Fruit fly (Drosophila melanogaster) whole organism, embryonic: ENCODE data around the gene brm.

Source experiments
- Adf1 ChIP-seq: fragments of 200-800 bp; sonication (Bioruptor generic); IDR thresholded peaks from 2 replicates; pipeline ENCODE4 v1.3.6; 2022; ENCODE audit warnings: missing biosample characterization, missing genetic modification characterization
- Antp ChIP-seq: fragments of 200-800 bp; sonication (Bioruptor generic); optimal IDR thresholded peaks from 3 replicates; lab custom pipeline; 2016; ENCODE audit warnings: missing biosample characterization, missing genetic modification characterization
- CG10565 ChIP-seq: fragments of 200-800 bp; sonication (Bioruptor generic); optimal IDR thresholded peaks from 3 replicates; lab custom pipeline; 2016; ENCODE audit warnings: missing biosample characterization, mild to moderate bottlenecking, missing genetic modification characterization
- CG10959 ChIP-seq: fragments of 200-800 bp; sonication (Bioruptor generic); IDR thresholded peaks from 2 replicates; pipeline ENCODE4 v1.3.6; 2022; ENCODE audit warnings: missing biosample characterization, missing genetic modification characterization
- CG11695 ChIP-seq: fragments of 200-800 bp; sonication (Bioruptor generic); IDR thresholded peaks from 3 replicates; pipeline ENCODE4 v1.3.6; 2022; ENCODE audit warnings: missing biosample characterization, missing genetic modification characterization
- CG12104 ChIP-seq: fragments of 200-800 bp; sonication (Bioruptor generic); optimal IDR thresholded peaks from 3 replicates; lab custom pipeline; 2016; ENCODE audit warnings: missing biosample characterization, missing genetic modification characterization
- CG13123 ChIP-seq: fragments of 200-800 bp; sonication (Bioruptor generic); optimal IDR thresholded peaks from 2 replicates; lab custom pipeline; 2016; ENCODE audit warnings: missing biosample characterization, missing genetic modification characterization
- CG13894 ChIP-seq: fragments of 200-800 bp; sonication (Bioruptor generic); optimal IDR thresholded peaks from 3 replicates; lab custom pipeline; 2018; ENCODE audit warnings: missing biosample characterization, mild to moderate bottlenecking, missing genetic modification characterization, moderate library complexity
- CG1529 ChIP-seq: fragments of 200-800 bp; sonication (Bioruptor generic); optimal IDR thresholded peaks from 3 replicates; lab custom pipeline; 2018; ENCODE audit warnings: missing biosample characterization, missing genetic modification characterization
- CG17802 ChIP-seq: fragments of 200-800 bp; sonication (Bioruptor generic); optimal IDR thresholded peaks from 2 replicates; lab custom pipeline; 2018; ENCODE audit warnings: missing biosample characterization, mild to moderate bottlenecking, missing genetic modification characterization, moderate library complexity
- CG18619 ChIP-seq: fragments of 200-800 bp; sonication (Bioruptor generic); optimal IDR thresholded peaks from 3 replicates; lab custom pipeline; 2017; ENCODE audit warnings: missing biosample characterization, mild to moderate bottlenecking, missing genetic modification characterization
- CG2129 ChIP-seq: fragments of 200-800 bp; sonication (Bioruptor generic); IDR thresholded peaks from 2 replicates; pipeline ENCODE4 v1.3.6; 2022; ENCODE audit warnings: missing biosample characterization, missing genetic modification characterization; ENCODE audit not compliant: partially characterized antibody
- CG2199 ChIP-seq: fragments of 200-800 bp; sonication (Bioruptor generic); IDR thresholded peaks from 3 replicates; pipeline ENCODE4 v1.3.6; 2022; ENCODE audit warnings: missing biosample characterization, missing genetic modification characterization
- CG34376 ChIP-seq: fragments of 200-800 bp; sonication (Bioruptor generic); optimal IDR thresholded peaks from 2 replicates; lab custom pipeline; 2018; ENCODE audit warnings: missing biosample characterization, mild to moderate bottlenecking, missing genetic modification characterization
- CG4617 ChIP-seq: fragments of 200-800 bp; sonication (Bioruptor generic); optimal IDR thresholded peaks from 3 replicates; lab custom pipeline; 2016; ENCODE audit warnings: missing biosample characterization, missing genetic modification characterization, borderline replicate concordance
- CG6765 ChIP-seq: fragments of 200-800 bp; sonication (Bioruptor generic); optimal IDR thresholded peaks from 3 replicates; lab custom pipeline; 2017; ENCODE audit warnings: missing biosample characterization, mild to moderate bottlenecking, missing genetic modification characterization
- CG7963 ChIP-seq: fragments of 200-800 bp; sonication (Bioruptor generic); IDR thresholded peaks from 3 replicates; pipeline ENCODE4 v1.3.6; 2022; ENCODE audit warnings: missing biosample characterization, missing genetic modification characterization; ENCODE audit not compliant: partially characterized antibody
- CG9609 ChIP-seq: fragments of 200-800 bp; sonication (Bioruptor generic); optimal IDR thresholded peaks from 3 replicates; lab custom pipeline; 2016; ENCODE audit warnings: missing biosample characterization, missing genetic modification characterization
- CG9797 ChIP-seq: fragments of 200-800 bp; sonication (Bioruptor generic); optimal IDR thresholded peaks from 3 replicates; lab custom pipeline; 2018; ENCODE audit warnings: missing biosample characterization, mild to moderate bottlenecking, missing genetic modification characterization
- CG9817 ChIP-seq: fragments of 200-800 bp; sonication (Bioruptor generic); optimal IDR thresholded peaks from 2 replicates; lab custom pipeline; 2018; ENCODE audit warnings: missing biosample characterization, mild to moderate bottlenecking, missing genetic modification characterization, moderate library complexity
- CG9932 ChIP-seq: fragments of 200-800 bp; sonication (Bioruptor generic); IDR thresholded peaks from 2 replicates; pipeline ENCODE4 v1.3.6; 2022; ENCODE audit warnings: missing biosample characterization, missing genetic modification characterization
- CHES-1-like ChIP-seq: fragments of 200-800 bp; sonication (Bioruptor generic); optimal IDR thresholded peaks from 2 replicates; lab custom pipeline; 2016; ENCODE audit warnings: missing biosample characterization, missing genetic modification characterization
- Chrac-16 ChIP-seq: fragments of 200-800 bp; sonication (Bioruptor generic); optimal IDR thresholded peaks from 3 replicates; lab custom pipeline; 2016; ENCODE audit warnings: missing biosample characterization, missing genetic modification characterization
- Eip74EF ChIP-seq, 2 experiments: fragments of 200-800 bp in 1 of 2; fragments of >200 bp in 1 of 2; sonication (Bioruptor generic) in 1 of 2; optimal IDR thresholded peaks; 2 replicates each; lab custom pipeline; 2017 to 2019; ENCODE audit warnings: missing biosample characterization in 2 of 2, missing genetic modification characterization in 2 of 2, mild to moderate bottlenecking in 1 of 2, moderate library complexity in 1 of 2
- Fer1 ChIP-seq: fragments of 200-800 bp; sonication (Bioruptor generic); optimal IDR thresholded peaks from 2 replicates; lab custom pipeline; 2017; ENCODE audit warnings: missing biosample characterization, mild to moderate bottlenecking, missing genetic modification characterization
- HmgD ChIP-seq: fragments of 200-800 bp; sonication (Bioruptor generic); optimal IDR thresholded peaks from 3 replicates; lab custom pipeline; 2016; ENCODE audit warnings: missing biosample characterization, missing genetic modification characterization
- Max ChIP-seq: fragments of 200-800 bp; sonication (Bioruptor generic); optimal IDR thresholded peaks from 2 replicates; lab custom pipeline; 2016; ENCODE audit warnings: missing biosample characterization, mild to moderate bottlenecking, missing genetic modification characterization
- Nf-YA ChIP-seq: fragments of 200-800 bp; sonication (Bioruptor generic); IDR thresholded peaks from 2 replicates; pipeline ENCODE4 v1.3.6; 2022; ENCODE audit warnings: missing biosample characterization, missing genetic modification characterization
- Nf-YB ChIP-seq: fragments of 200-800 bp; sonication (Bioruptor generic); optimal IDR thresholded peaks from 3 replicates; lab custom pipeline; 2019; ENCODE audit warnings: missing biosample characterization, mild to moderate bottlenecking, missing genetic modification characterization, moderate library complexity
- Ptx1 ChIP-seq: fragments of 200-800 bp; sonication (Bioruptor generic); IDR thresholded peaks from 2 replicates; pipeline ENCODE4 v1.3.6; 2022; ENCODE audit warnings: missing biosample characterization, missing genetic modification characterization
- TFAM ChIP-seq: fragments of 200-800 bp; sonication (Bioruptor generic); optimal IDR thresholded peaks from 2 replicates; lab custom pipeline; 2017; ENCODE audit warnings: missing biosample characterization, missing genetic modification characterization, inconsistent platforms
- chinmo ChIP-seq: fragments of 200-800 bp; sonication (Bioruptor generic); IDR thresholded peaks from 4 replicates; pipeline ENCODE4 v1.3.6; 2022; ENCODE audit warnings: missing biosample characterization, missing genetic modification characterization; ENCODE audit not compliant: partially characterized antibody
- chn ChIP-seq: fragments of 200-800 bp; sonication (Bioruptor generic); optimal IDR thresholded peaks from 2 replicates; lab custom pipeline; 2016; ENCODE audit warnings: missing biosample characterization, missing genetic modification characterization
- crol ChIP-seq: fragments of 200-800 bp; sonication (Bioruptor generic); IDR thresholded peaks from 2 replicates; pipeline ENCODE4 v1.3.6; 2022; ENCODE audit warnings: missing biosample characterization, missing genetic modification characterization
- cwo ChIP-seq: fragments of 200-800 bp; sonication (Bioruptor generic); optimal IDR thresholded peaks from 3 replicates; lab custom pipeline; 2017; ENCODE audit warnings: missing biosample characterization, missing genetic modification characterization, mild to moderate bottlenecking, moderate library complexity, missing genetic modification reagents
- dpn ChIP-seq, 2 experiments: fragments of 200-800 bp; sonication (Bioruptor generic); optimal IDR thresholded peaks; 3 replicates each; lab custom pipeline; 2016; ENCODE audit warnings: missing biosample characterization in 2 of 2, missing genetic modification characterization in 2 of 2
- ems ChIP-seq: fragments of 200-800 bp; sonication (Bioruptor generic); optimal IDR thresholded peaks from 3 replicates; lab custom pipeline; 2016; ENCODE audit warnings: missing biosample characterization, missing genetic modification characterization
- fd96Cb ChIP-seq: fragments of 200-800 bp; sonication (Bioruptor generic); optimal IDR thresholded peaks from 2 replicates; lab custom pipeline; 2018; ENCODE audit warnings: missing biosample characterization, mild to moderate bottlenecking, missing genetic modification characterization, moderate library complexity
- grau ChIP-seq: fragments of 200-800 bp; optimal IDR thresholded peaks from 3 replicates; lab custom pipeline; 2019; ENCODE audit warnings: missing biosample characterization, mild to moderate bottlenecking, missing genetic modification characterization, moderate library complexity
- her ChIP-seq: fragments of 200-800 bp; sonication (Bioruptor generic); optimal IDR thresholded peaks from 2 replicates; lab custom pipeline; 2016; ENCODE audit warnings: missing biosample characterization, missing genetic modification characterization
- hkb ChIP-seq, 2 experiments: fragments of 200-800 bp in 1 of 2; fragments of >200 bp in 1 of 2; sonication (Bioruptor generic) in 1 of 2; IDR thresholded peaks in 1 of 2; optimal IDR thresholded peaks in 1 of 2; 2 replicates each; pipeline versions ENCODE4 v1.3.6 to Lab custom; 2017 to 2022; ENCODE audit warnings: missing biosample characterization in 1 of 2, missing genetic modification characterization in 1 of 2
- luna ChIP-seq: fragments of 200-800 bp; sonication (Bioruptor generic); optimal IDR thresholded peaks from 2 replicates; lab custom pipeline; 2016; ENCODE audit warnings: missing biosample characterization, missing genetic modification characterization
- mam ChIP-seq: fragments of 200-800 bp; sonication (Bioruptor generic); optimal IDR thresholded peaks from 3 replicates; lab custom pipeline; 2016; ENCODE audit warnings: missing biosample characterization, missing genetic modification characterization
- pfk ChIP-seq: fragments of 200-800 bp; sonication (Bioruptor generic); optimal IDR thresholded peaks from 2 replicates; lab custom pipeline; 2018; ENCODE audit warnings: missing biosample characterization, mild to moderate bottlenecking, missing genetic modification characterization, moderate library complexity
- schlank ChIP-seq: fragments of 200-800 bp; sonication (Bioruptor generic); optimal IDR thresholded peaks from 2 replicates; lab custom pipeline; 2018; ENCODE audit warnings: missing biosample characterization, mild to moderate bottlenecking, missing genetic modification characterization
- shn ChIP-seq: fragments of 200-800 bp; sonication (Bioruptor generic); optimal IDR thresholded peaks from 3 replicates; lab custom pipeline; 2016; ENCODE audit warnings: missing biosample characterization, missing genetic modification characterization
- trem ChIP-seq: fragments of 200-800 bp; optimal IDR thresholded peaks from 3 replicates; lab custom pipeline; 2019; ENCODE audit warnings: missing biosample characterization, mild to moderate bottlenecking, missing genetic modification characterization, moderate library complexity
- vnd ChIP-seq: fragments of 200-800 bp; sonication (Bioruptor generic); IDR thresholded peaks from 3 replicates; pipeline ENCODE4 v1.3.6; 2022; ENCODE audit warnings: missing biosample characterization, missing genetic modification characterization; ENCODE audit not compliant: partially characterized antibody
- wor ChIP-seq: fragments of 200-800 bp; sonication (Bioruptor generic); IDR thresholded peaks from 2 replicates; pipeline ENCODE4 v1.3.6; 2022; ENCODE audit warnings: missing biosample characterization, missing genetic modification characterization

The brm gene

DNA sequence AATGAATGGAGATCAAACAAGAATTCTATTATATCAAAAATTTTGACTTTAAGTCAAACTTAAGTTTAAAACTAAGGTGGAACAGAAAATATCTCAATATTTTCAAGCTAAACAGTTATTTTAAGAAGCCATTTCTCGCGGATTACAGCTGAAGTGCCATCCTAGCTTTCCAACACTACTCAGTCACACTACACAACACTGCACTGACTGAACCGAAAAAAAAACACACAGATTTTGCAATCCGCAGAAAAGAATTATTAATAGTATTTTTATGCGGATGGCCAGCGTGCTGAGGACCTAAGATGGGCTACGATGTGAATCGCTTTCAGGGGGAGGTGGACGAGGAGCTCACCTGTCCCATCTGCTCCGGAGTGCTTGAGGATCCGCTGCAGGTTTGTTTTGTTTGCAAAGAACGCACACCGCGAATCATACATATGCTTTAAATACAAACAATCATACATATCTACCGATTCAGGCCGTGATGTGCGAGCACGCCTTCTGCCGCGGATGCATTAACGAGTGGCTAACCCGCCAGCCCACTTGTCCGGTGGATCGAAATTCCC, 26.1 kb downstream of the brm start, which contains the start of gene elgi (continued):
- TF ChIP-seq shn (GFP tag; lab: Kevin White, UChicago) (peak; percentile 57), HmgD (GFP tag; lab: Kevin White, UChicago) (peak; percentile 63), Adf1 (GFP tag; lab: Robert Waterston, UW) (no peak), CG11695 (GFP tag; lab: Robert Waterston, UW) (no peak), CG7963 (no peak), CG4617 (GFP tag; lab: Kevin White, UChicago) (peak; percentile 86), wor (GFP tag; lab: Robert Waterston, UW) (no peak), Nf-YA (GFP tag; lab: Robert Waterston, UW) (no peak), CG18619 (GFP tag; lab: Kevin White, UChicago) (peak; percentile 39), CG9797 (GFP tag; lab: Kevin White, UChicago) (no peak), chinmo (GFP tag; lab: Robert Waterston, UW) (0 out of 4 replicates have a peak, but pooled peaks have one; percentile 11), vnd (GFP tag; lab: Robert Waterston, UW) (no peak), CG13894 (tag; lab: Kevin White, UChicago) (peak; percentile 22), cwo (GFP tag; lab: Kevin White, UChicago) (peak; percentile 33), Nf-YB (GFP tag; lab: Kevin White, UChicago) (no peak), Max (peak; percentile 43), CG12104 (peak; percentile 29), CG10959 (GFP tag; lab: Robert Waterston, UW) (no peak), CG13123 (no peak), CG17802 (no peak), CG10565 (GFP tag; lab: Kevin White, UChicago) (no peak), mam (GFP tag; lab: Kevin White, UChicago) (peak; percentile 85), Fer1 (GFP tag; lab: Kevin White, UChicago) (peak; percentile 52), her (GFP tag; lab: Kevin White, UChicago) (peak; percentile 60), crol (GFP tag; lab: Robert Waterston, UW) (no peak), pfk (no peak), hkb (optimal IDR thresholded peaks at IDR 0.05; lab: Kevin White, UChicago) (no peak), hkb (GFP tag; IDR thresholded peaks at IDR 0.05; lab: Robert Waterston, UW) (peak; percentile 36; the same call in 1 of the 2 replicates), schlank (tag; lab: Kevin White, UChicago) (peak; percentile 11), CHES-1-like (GFP tag; lab: Kevin White, UChicago) (peak; percentile 71), Antp (GFP tag; lab: Kevin White, UChicago) (peak; percentile 71), fd96Cb (tag; lab: Kevin White, UChicago) (no peak), trem (tag; lab: Kevin White, UChicago) (peak; percentile 18), ems (GFP tag; lab: Kevin White, UChicago) (peak; percentile 47), CG9609 (peak; percentile 53), chn (GFP tag; lab: Kevin White, UChicago) (peak; percentile 46), TFAM (GFP tag; lab: Kevin White, UChicago) (no peak), CG9932 (GFP tag; lab: Robert Waterston, UW) (peak; percentile 82), CG1529 (GFP tag; lab: Kevin White, UChicago) (peak; percentile 6), Eip74EF (GFP tag; optimal IDR thresholded peaks at IDR 0.05; lab: Kevin White, UChicago) (no peak), CG9817 (peak; percentile 57), Ptx1 (peak; percentile 46), luna (GFP tag; lab: Kevin White, UChicago) (peak; percentile 2), CG34376 (GFP tag; lab: Kevin White, UChicago) (peak; percentile 67), dpn (GFP tag; optimal IDR thresholded peaks at IDR 0.05; lab: Kevin White, UChicago) (peak; percentile 70 to 76), CG2199 (GFP tag; lab: Robert Waterston, UW) (no peak), CG2129 (GFP tag; lab: Robert Waterston, UW) (no peak), grau (tag; lab: Kevin White, UChicago) (peak; percentile 41), Chrac-16 (GFP tag; lab: Kevin White, UChicago) (peak; percentile 67), CG6765 (peak; percentile 27)
